Worm (Caenorhabditis elegans) whole organism, young adult: ENCODE results near the gene srw-108.

Experiments
- B0035.1 ChIP-seq: sonication (generic microtip); optimal IDR thresholded peaks from 2 replicates; lab custom pipeline; 2016; ENCODE audit warnings: missing genetic modification characterization, mild to moderate bottlenecking, missing compliant biosample characterization, missing genotype, missing genetic modification reagents
- B0261.1 ChIP-seq: sonication (generic microtip); optimal IDR thresholded peaks from 2 replicates; lab custom pipeline; 2016; ENCODE audit warnings: mild to moderate bottlenecking, missing genetic modification characterization, moderate library complexity, missing compliant biosample characterization
- F49E8.2 ChIP-seq: sonication (generic microtip); optimal IDR thresholded peaks from 3 replicates; lab custom pipeline; 2017; ENCODE audit warnings: missing genetic modification characterization, mild to moderate bottlenecking, missing compliant biosample characterization, antibody characterized with exemption, moderate library complexity; ENCODE audit not compliant: insufficient read depth
- K11D2.4 ChIP-seq: fragments of 200-800 bp; sonication (Bioruptor generic); IDR thresholded peaks from 2 replicates; pipeline ENCODE4 v1.3.6; 2022; ENCODE audit warnings: missing genetic modification reagents, missing genetic modification characterization, missing compliant biosample characterization
- Y56A3A.18 ChIP-seq: fragments of 200-800 bp; sonication (Bioruptor generic); IDR thresholded peaks from 2 replicates; pipeline ENCODE4 v1.3.6; 2022; ENCODE audit warnings: missing genetic modification reagents, missing genetic modification characterization, missing compliant biosample characterization
- Y95B8A.8 ChIP-seq: fragments of 200-800 bp; sonication (Bioruptor generic); IDR thresholded peaks from 2 replicates; pipeline ENCODE4 v1.3.6; 2022; ENCODE audit warnings: missing genetic modification reagents, missing genetic modification characterization, missing compliant biosample characterization
- ZK185.1 ChIP-seq: sonication (generic microtip); optimal IDR thresholded peaks from 2 replicates; lab custom pipeline; 2016; ENCODE audit warnings: mild to moderate bottlenecking, missing genetic modification characterization, missing compliant biosample characterization; ENCODE audit not compliant: poor library complexity, severe bottlenecking
- akir-1 ChIP-seq: fragments of 200-800 bp; sonication (Bioruptor generic); optimal IDR thresholded peaks from 2 replicates; lab custom pipeline; 2018; ENCODE audit warnings: mild to moderate bottlenecking, missing genetic modification characterization, moderate library complexity, missing compliant biosample characterization
- attf-3 ChIP-seq: fragments of 200-800 bp; sonication (Bioruptor generic); conservative IDR thresholded peaks from 2 replicates; pipeline ENCODE4 v1.3.6; 2022; ENCODE audit warnings: missing genetic modification reagents, missing genetic modification characterization, missing compliant biosample characterization
- ceh-100 ChIP-seq: fragments of 200-800 bp; sonication (Bioruptor generic); IDR thresholded peaks from 2 replicates; pipeline ENCODE4 v1.3.6; 2022; ENCODE audit warnings: missing genetic modification reagents, missing genetic modification characterization, missing compliant biosample characterization
- ceh-27 ChIP-seq: fragments of 200-800 bp; sonication (Bioruptor generic); optimal IDR thresholded peaks from 2 replicates; lab custom pipeline; 2018; ENCODE audit warnings: mild to moderate bottlenecking, missing genetic modification characterization, moderate library complexity, missing compliant biosample characterization
- chd-7 ChIP-seq: sonication (generic microtip); optimal IDR thresholded peaks from 2 replicates; lab custom pipeline; 2016; ENCODE audit warnings: mild to moderate bottlenecking, missing genetic modification characterization, moderate library complexity, missing compliant biosample characterization
- dox-1 ChIP-seq: fragments of 200-800 bp; sonication (Bioruptor generic); IDR thresholded peaks from 2 replicates; pipeline ENCODE4 v1.3.6; 2022; ENCODE audit warnings: missing genetic modification reagents, missing genetic modification characterization, missing compliant biosample characterization
- egl-44 ChIP-seq: fragments of 200-800 bp; sonication (Bioruptor generic); IDR thresholded peaks from 2 replicates; pipeline ENCODE4 v1.3.6; 2022; ENCODE audit warnings: missing genetic modification reagents, missing genetic modification characterization, missing compliant biosample characterization
- ets-4 ChIP-seq: fragments of 200-800 bp; sonication (Bioruptor generic); optimal IDR thresholded peaks from 2 replicates; lab custom pipeline; 2018; ENCODE audit warnings: mild to moderate bottlenecking, missing genetic modification characterization, missing compliant biosample characterization
- him-1 ChIP-seq: sonication (generic microtip); optimal IDR thresholded peaks from 2 replicates; lab custom pipeline; 2016; ENCODE audit warnings: missing genotype, missing genetic modification reagents, missing genetic modification characterization, missing compliant biosample characterization
- hmg-1.2 ChIP-seq: fragments of 200-800 bp; sonication (Bioruptor generic); IDR thresholded peaks from 2 replicates; pipeline ENCODE4 v1.3.6; 2022; ENCODE audit warnings: missing genetic modification reagents, missing genetic modification characterization, missing compliant biosample characterization
- hmg-20 ChIP-seq: fragments of 200-800 bp; sonication (Bioruptor generic); IDR thresholded peaks from 2 replicates; pipeline ENCODE4 v1.3.6; 2022; ENCODE audit warnings: missing genetic modification reagents, missing genetic modification characterization, missing compliant biosample characterization
- hsf-1 ChIP-seq: fragments of 200-800 bp; sonication (Bioruptor generic); IDR thresholded peaks from 2 replicates; pipeline ENCODE4 v1.3.6; 2022; ENCODE audit warnings: missing genetic modification reagents, missing genetic modification characterization, missing compliant biosample characterization
- lag-1 ChIP-seq: fragments of 200-800 bp; sonication (Bioruptor generic); IDR thresholded peaks from 2 replicates; pipeline ENCODE4 v1.3.6; 2022; ENCODE audit warnings: missing genetic modification reagents, missing genetic modification characterization, missing compliant biosample characterization
- lsy-27 ChIP-seq: sonication (generic microtip); optimal IDR thresholded peaks from 2 replicates; lab custom pipeline; 2017; ENCODE audit warnings: missing genetic modification characterization, mild to moderate bottlenecking, missing compliant biosample characterization, antibody characterized with exemption, missing genotype, borderline replicate concordance; ENCODE audit not compliant: insufficient read depth
- mcd-1 ChIP-seq: fragments of 200-800 bp; sonication (Bioruptor generic); IDR thresholded peaks from 2 replicates; pipeline ENCODE4 v1.3.6; 2022; ENCODE audit warnings: missing genetic modification reagents, missing genetic modification characterization, missing compliant biosample characterization
- mel-28 ChIP-seq: sonication (generic microtip); optimal IDR thresholded peaks from 2 replicates; lab custom pipeline; 2016; ENCODE audit warnings: borderline replicate concordance, mild to moderate bottlenecking, missing genetic modification characterization, missing compliant biosample characterization
- mes-4 ChIP-seq: sonication (generic microtip); optimal IDR thresholded peaks from 2 replicates; lab custom pipeline; 2016; ENCODE audit warnings: missing genotype, missing genetic modification characterization, missing compliant biosample characterization
- mxl-1 ChIP-seq: sonication (generic microtip); optimal IDR thresholded peaks from 2 replicates; lab custom pipeline; 2016; ENCODE audit warnings: missing genetic modification characterization, missing compliant biosample characterization
- nhr-90 ChIP-seq: sonication (generic microtip); optimal IDR thresholded peaks from 2 replicates; lab custom pipeline; 2016; ENCODE audit warnings: missing genotype, mild to moderate bottlenecking, missing genetic modification characterization, missing compliant biosample characterization
- rcor-1 ChIP-seq: fragments of 200-800 bp; sonication (Bioruptor generic); IDR thresholded peaks from 2 replicates; pipeline ENCODE4 v1.3.6; 2022; ENCODE audit warnings: missing genetic modification reagents, missing genetic modification characterization, missing compliant biosample characterization
- repo-1 ChIP-seq: sonication (generic microtip); optimal IDR thresholded peaks from 2 replicates; lab custom pipeline; 2017; ENCODE audit warnings: mild to moderate bottlenecking, missing genetic modification characterization, missing compliant biosample characterization
- sea-2 ChIP-seq: fragments of 200-800 bp; sonication (Bioruptor generic); IDR thresholded peaks from 2 replicates; pipeline ENCODE4 v1.3.6; 2022; ENCODE audit warnings: missing genetic modification characterization, missing compliant biosample characterization
- snpc-1.1 ChIP-seq: sonication (generic microtip); optimal IDR thresholded peaks from 2 replicates; lab custom pipeline; 2017; ENCODE audit warnings: missing genetic modification characterization, mild to moderate bottlenecking, missing compliant biosample characterization, antibody characterized with exemption, moderate library complexity, missing genotype, missing genetic modification reagents; ENCODE audit not compliant: insufficient read depth
- snpc-4 ChIP-seq, 5 experiments: fragments of 150-350 bp in 1 of 5; sonication (generic microtip) in 4 of 5; optimal IDR thresholded peaks; 2 replicates each; lab custom pipeline; 2014 to 2018; ENCODE audit warnings: missing genetic modification characterization in 5 of 5, missing biosample characterization in 3 of 5, antibody characterized with exemption in 2 of 5, mild to moderate bottlenecking in 2 of 5, missing compliant biosample characterization in 2 of 5, missing genotype in 2 of 5, moderate library complexity in 2 of 5, missing genetic modification reagents in 1 of 5
- unc-130 ChIP-seq: sonication (generic microtip); optimal IDR thresholded peaks from 2 replicates; lab custom pipeline; 2016; ENCODE audit warnings: missing genetic modification reagents, missing genetic modification characterization, missing compliant biosample characterization
- unc-62 ChIP-seq: fragments of 150-350 bp; optimal IDR thresholded peaks from 2 replicates; lab custom pipeline; 2014; ENCODE audit warnings: missing biosample characterization, missing genetic modification reagents, missing genetic modification characterization
- xnd-1 ChIP-seq: sonication (generic microtip); optimal IDR thresholded peaks from 2 replicates; lab custom pipeline; 2016; ENCODE audit warnings: missing genotype, missing genetic modification reagents, missing genetic modification characterization, missing compliant biosample characterization
- ztf-25 ChIP-seq: fragments of 200-800 bp; sonication (Bioruptor generic); IDR thresholded peaks from 2 replicates; pipeline ENCODE4 v1.3.6; 2022; ENCODE audit warnings: missing genetic modification reagents, missing genetic modification characterization, missing compliant biosample characterization
- ztf-28 ChIP-seq: fragments of 200-800 bp; sonication (Bioruptor generic); IDR thresholded peaks from 2 replicates; pipeline ENCODE4 v1.3.6; 2022; ENCODE audit warnings: missing genetic modification reagents, missing genetic modification characterization, missing compliant biosample characterization

Gene srw-108

ce11 chrV:547980-548379 is 20.3 kb downstream of the srw-108 start, which contains the start of gene C14C6.6:
TSS of gene C14C6.6 (minus strand) at chrV:548080.
- TF ChIP-seq hmg-1.2 (no peak), nhr-90 (tag; lab: Kevin White, UChicago) (no peak)

ce11 chrV:552406-552805 is 24.7 kb downstream of the srw-108 start:
- TF ChIP-seq B0261.1 (tag; lab: Kevin White, UChicago) (no peak), K11D2.4 (GFP tag; lab: Robert Waterston, UW) (no peak), mxl-1 (tag; lab: Kevin White, UChicago) (no peak), ZK185.1 (tag; lab: Kevin White, UChicago) (no peak), B0035.1 (no peak), rcor-1 (no peak), chd-7 (tag; lab: Kevin White, UChicago) (no peak), repo-1 (tag; lab: Kevin White, UChicago) (no peak), sea-2 (GFP tag; lab: Robert Waterston, UW) (no peak), ceh-27 (GFP tag; lab: Kevin White, UChicago) (no peak), ceh-100 (GFP tag; lab: Robert Waterston, UW) (no peak)

- TF ChIP-seq him-1 (tag; lab: Kevin White, UChicago), result no peak
- TF ChIP-seq, all 124 proteins: peak for 0
Observed at ce11 chrV:553067-553466, 25.4 kb downstream of the srw-108 start, which contains the start of gene C14C6.8. TSS of gene C14C6.8 (minus strand) at chrV:553167.

- TF ChIP-seq mel-28 (tag; lab: Kevin White, UChicago) (no peak), lag-1 (GFP tag; lab: Robert Waterston, UW) (no peak), F49E8.2 (tag; lab: Kevin White, UChicago) (no peak), unc-62 (GFP tag; lab: Kevin White, UChicago) (no peak), akir-1 (GFP tag; lab: Kevin White, UChicago) (no peak), Y95B8A.8 (GFP tag; lab: Robert Waterston, UW) (no peak), mcd-1 (GFP tag; lab: Robert Waterston, UW) (no peak), ets-4 (no peak), ZK185.1 (tag; lab: Kevin White, UChicago) (no peak), B0035.1 (no peak), Y56A3A.18 (GFP tag; lab: Robert Waterston, UW) (no peak), ztf-25 (GFP tag; lab: Robert Waterston, UW) (no peak), egl-44 (no peak), unc-130 (no peak), lsy-27 (tag; lab: Kevin White, UChicago) (no peak), attf-3 (no peak), hmg-20 (GFP tag; lab: Robert Waterston, UW) (no peak)
Observed at ce11 chrV:556055-556454, 28.4 kb downstream of the srw-108 start, which contains the start of gene srx-8. TSS of gene srx-8 (minus strand) at chrV:556155.

DNA sequence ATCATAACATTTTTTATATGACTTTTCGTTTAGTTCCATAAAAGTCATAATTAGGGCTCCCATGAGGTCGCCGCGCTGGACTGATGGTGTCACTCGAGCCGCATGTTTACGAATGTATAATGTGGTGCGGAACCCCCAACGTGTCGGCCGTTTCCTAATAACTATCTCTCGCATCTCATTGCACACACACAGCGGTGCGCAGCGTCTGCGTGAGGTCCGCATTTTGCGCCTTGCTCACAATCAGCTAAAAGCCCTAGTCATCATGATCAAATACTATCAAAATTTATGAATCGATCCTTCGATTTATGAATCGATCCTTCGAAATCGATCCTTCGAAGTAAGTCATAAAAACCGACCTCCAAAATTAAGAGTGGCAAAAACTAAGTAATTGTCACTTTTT is 32.2 kb downstream of the srw-108 start, which contains the start of gene srx-7:
TSS of gene srx-7 (plus strand) at position 256 of the 400 bp plus-strand sequence.
- TF ChIP-seq ZK185.1 (tag; lab: Kevin White, UChicago), result no peak
- TF ChIP-seq snpc-1.1, result peak; percentile 3
- no peak for TF ChIP-seq hsf-1 (GFP tag; lab: Robert Waterston, UW)
- TF ChIP-seq mes-4 (tag; lab: Kevin White, UChicago), result no peak
- no peak for TF ChIP-seq dox-1 (GFP tag; lab: Robert Waterston, UW)
- no peak for TF ChIP-seq ztf-28
- TF ChIP-seq snpc-4 (GFP tag; optimal IDR thresholded peaks at IDR 0.05; lab: Kevin White, UChicago), result no peak
- TF ChIP-seq snpc-4 (tag; optimal IDR thresholded peaks at IDR 0.05; lab: Kevin White, UChicago), result peak in 1 of 4 experiments; percentile 65
- no peak for TF ChIP-seq xnd-1 (tag; lab: Kevin White, UChicago)
